Fruit fly (Drosophila melanogaster) whole organism, pupa: ENCODE results near the gene CCT6.
A peak's percentile ranks its signal among the peaks of the same experiment; 100 is the strongest.

ENCODE experiments used
- CG10348 ChIP-seq: fragments of 200-800 bp; sonication (Bioruptor generic); IDR thresholded peaks from 2 replicates; pipeline ENCODE4 v1.3.6; 2022; ENCODE audit warnings: missing biosample characterization, missing genetic modification characterization
- CG12605 ChIP-seq: fragments of 200-800 bp; sonication (Bioruptor generic); IDR thresholded peaks from 2 replicates; pipeline ENCODE4 v1.3.6; 2022; ENCODE audit warnings: missing biosample characterization, missing genetic modification characterization
- CG13204 ChIP-seq: fragments of 200-800 bp; sonication (Bioruptor generic); optimal IDR thresholded peaks from 2 replicates; lab custom pipeline; 2018; ENCODE audit warnings: missing biosample characterization, mild to moderate bottlenecking, missing genetic modification characterization, moderate library complexity
- CG14655 ChIP-seq: fragments of 200-800 bp; sonication (Bioruptor generic); optimal IDR thresholded peaks from 3 replicates; lab custom pipeline; 2017; ENCODE audit warnings: mild to moderate bottlenecking, missing biosample characterization, missing genetic modification reagents, missing genetic modification characterization
- CG15710 ChIP-seq: fragments of 200-800 bp; sonication (Bioruptor generic); optimal IDR thresholded peaks from 2 replicates; lab custom pipeline; 2018; ENCODE audit warnings: missing biosample characterization, mild to moderate bottlenecking, missing genetic modification characterization, moderate library complexity
- CG17806 ChIP-seq: fragments of 200-800 bp; sonication (Bioruptor generic); optimal IDR thresholded peaks from 2 replicates; lab custom pipeline; 2018; ENCODE audit warnings: missing biosample characterization, mild to moderate bottlenecking, missing genetic modification characterization, moderate library complexity
- CG32121 ChIP-seq: fragments of 200-800 bp; sonication (Bioruptor generic); IDR thresholded peaks from 2 replicates; pipeline ENCODE4 v1.3.6; 2022; ENCODE audit warnings: missing biosample characterization, missing genetic modification characterization
- CG34367 ChIP-seq: fragments of 200-800 bp; sonication (Bioruptor generic); optimal IDR thresholded peaks from 2 replicates; lab custom pipeline; 2018; ENCODE audit warnings: missing biosample characterization, mild to moderate bottlenecking, missing genetic modification characterization
- CG4496 ChIP-seq: fragments of 200-800 bp; sonication (Bioruptor generic); IDR thresholded peaks from 3 replicates; pipeline ENCODE4 v1.3.6; 2022; ENCODE audit warnings: missing biosample characterization, missing genetic modification characterization
- CG8159 ChIP-seq: fragments of 200-800 bp; sonication (Bioruptor generic); optimal IDR thresholded peaks from 3 replicates; lab custom pipeline; 2018; ENCODE audit warnings: missing biosample characterization, mild to moderate bottlenecking, missing genetic modification characterization, moderate library complexity
- CG8301 ChIP-seq: fragments of 200-800 bp; sonication (Bioruptor generic); optimal IDR thresholded peaks from 2 replicates; lab custom pipeline; 2018; ENCODE audit warnings: missing biosample characterization, mild to moderate bottlenecking, missing genetic modification characterization
- CG9948 ChIP-seq: fragments of 200-800 bp; sonication (Bioruptor generic); optimal IDR thresholded peaks from 2 replicates; lab custom pipeline; 2018; ENCODE audit warnings: missing biosample characterization, mild to moderate bottlenecking, missing genetic modification characterization, moderate library complexity
- D1 ChIP-seq: fragments of 200-800 bp; sonication (Bioruptor generic); optimal IDR thresholded peaks from 2 replicates; lab custom pipeline; 2018; ENCODE audit warnings: missing biosample characterization, mild to moderate bottlenecking, missing genetic modification characterization, moderate library complexity
- EcR ChIP-seq: fragments of 200-800 bp; sonication (Bioruptor generic); optimal IDR thresholded peaks from 3 replicates; lab custom pipeline; 2019; ENCODE audit warnings: missing biosample characterization, missing genetic modification characterization, mild to moderate bottlenecking, moderate library complexity, missing genetic modification reagents
- Ets98B ChIP-seq: fragments of 200-800 bp; sonication (Bioruptor generic); IDR thresholded peaks from 2 replicates; pipeline ENCODE4 v1.3.6; 2022; ENCODE audit warnings: missing biosample characterization, missing genetic modification characterization
- Pif1A ChIP-seq: fragments of 200-800 bp; sonication (Bioruptor generic); optimal IDR thresholded peaks from 3 replicates; lab custom pipeline; 2016; ENCODE audit warnings: missing biosample characterization, missing genetic modification characterization
- Pif1B ChIP-seq: fragments of 200-800 bp; sonication (Bioruptor generic); optimal IDR thresholded peaks from 3 replicates; lab custom pipeline; 2016; ENCODE audit warnings: missing biosample characterization, missing genetic modification characterization
- Snoo ChIP-seq: fragments of 200-800 bp; sonication (Bioruptor generic); optimal IDR thresholded peaks from 3 replicates; lab custom pipeline; 2017; ENCODE audit warnings: missing biosample characterization, mild to moderate bottlenecking, missing genetic modification characterization, inconsistent platforms
- fd96Ca ChIP-seq: fragments of 200-800 bp; sonication (Bioruptor generic); IDR thresholded peaks from 3 replicates; pipeline ENCODE4 v1.3.6; 2022; ENCODE audit warnings: missing biosample characterization, missing genetic modification characterization
- gl ChIP-seq: fragments of 200-800 bp; sonication (Bioruptor generic); optimal IDR thresholded peaks from 2 replicates; lab custom pipeline; 2018; ENCODE audit warnings: missing biosample characterization, mild to moderate bottlenecking, missing genetic modification characterization
- rn ChIP-seq: fragments of 200-800 bp; sonication (Bioruptor generic); IDR thresholded peaks from 2 replicates; pipeline ENCODE4 v1.3.6; 2022; ENCODE audit warnings: missing biosample characterization, missing genetic modification characterization

The CCT6 gene

dm6 chrX:15788235-15789187 is 42.1 kb downstream of the CCT6 start, which contains the start of gene Rhp:
TSS of gene Rhp (plus strand) at chrX:15788897.
- TF ChIP-seq D1 (no peak), CG8301 (no peak), CG4496 (GFP tag; lab: Robert Waterston, UW) (peak; percentile 59; the same call in 2 of the 3 replicates), CG12605 (GFP tag; lab: Robert Waterston, UW) (no peak; the same call in 1 of the 2 replicates), EcR (GFP tag; lab: Kevin White, UChicago) (peak; percentile 35), CG13204 (no peak), Pif1B (GFP tag; lab: Kevin White, UChicago) (no peak), CG17806 (peak; percentile 58), CG14655 (no peak), Snoo (tag; lab: Kevin White, UChicago) (peak; percentile 55), Pif1A (GFP tag; lab: Kevin White, UChicago) (no peak), gl (tag; lab: Kevin White, UChicago) (peak; percentile 79), Ets98B (GFP tag; lab: Robert Waterston, UW) (peak; percentile 30; the same call in 1 of the 2 replicates), CG8159 (tag; lab: Kevin White, UChicago) (no peak), fd96Ca (no peak), CG9948 (tag; lab: Kevin White, UChicago) (peak; percentile 35), CG10348 (GFP tag; lab: Robert Waterston, UW) (no peak), CG15710 (tag; lab: Kevin White, UChicago) (peak; percentile 60), CG34367 (tag; lab: Kevin White, UChicago) (peak; percentile 59), rn (GFP tag; lab: Robert Waterston, UW) (no peak), CG32121 (GFP tag; lab: Robert Waterston, UW) (peak; percentile 19; the same call in 1 of the 2 replicates)

- peak; percentile 55; the same call in 2 of the 3 replicates for TF ChIP-seq CG4496 (GFP tag; lab: Robert Waterston, UW)
- TF ChIP-seq Ets98B (GFP tag; lab: Robert Waterston, UW): 0 out of 2 replicates have a peak, but pooled peaks have one; percentile 14
- 0 out of 2 replicates have a peak, but pooled peaks have one; percentile 15 for TF ChIP-seq CG32121 (GFP tag; lab: Robert Waterston, UW)
- TF ChIP-seq CG12605 (GFP tag; lab: Robert Waterston, UW): 0 out of 2 replicates have a peak, but pooled peaks have one; percentile 6
These were observed 49.5 kb downstream of the CCT6 start, which contains the start of gene sordd1 for dm6 chrX:15795951-15796443. TSS of gene sordd1 (minus strand) at chrX:15796028.
